Worm (Caenorhabditis elegans): ENCODE results near the gene str-164.

ce11 chrIV:4915689-4916088 is 44.8 kb upstream of the str-164 start, which contains the start of gene str-155:
- TF ChIP-seq sox-2 (GFP tag; IDR thresholded peaks at IDR 0.05) (no peak), sox-4 (tag; optimal IDR thresholded peaks at IDR 0.05) (no peak), K02D7.2 (tag; optimal IDR thresholded peaks at IDR 0.05) (no peak), fkh-10 (GFP tag; optimal IDR thresholded peaks at IDR 0.05) (no peak), ceh-31 (tag; optimal IDR thresholded peaks at IDR 0.05) (no peak), rnt-1 (tag; optimal IDR thresholded peaks at IDR 0.05) (no peak), odd-2 (tag; optimal IDR thresholded peaks at IDR 0.05) (no peak)

Measured in whole organism, late embryonic.